Fruit fly (Drosophila melanogaster): ENCODE measurements around the gene CG3857.
A peak's percentile ranks its signal among the peaks of the same experiment; 100 is the strongest.

CG3857 gene

DNA sequence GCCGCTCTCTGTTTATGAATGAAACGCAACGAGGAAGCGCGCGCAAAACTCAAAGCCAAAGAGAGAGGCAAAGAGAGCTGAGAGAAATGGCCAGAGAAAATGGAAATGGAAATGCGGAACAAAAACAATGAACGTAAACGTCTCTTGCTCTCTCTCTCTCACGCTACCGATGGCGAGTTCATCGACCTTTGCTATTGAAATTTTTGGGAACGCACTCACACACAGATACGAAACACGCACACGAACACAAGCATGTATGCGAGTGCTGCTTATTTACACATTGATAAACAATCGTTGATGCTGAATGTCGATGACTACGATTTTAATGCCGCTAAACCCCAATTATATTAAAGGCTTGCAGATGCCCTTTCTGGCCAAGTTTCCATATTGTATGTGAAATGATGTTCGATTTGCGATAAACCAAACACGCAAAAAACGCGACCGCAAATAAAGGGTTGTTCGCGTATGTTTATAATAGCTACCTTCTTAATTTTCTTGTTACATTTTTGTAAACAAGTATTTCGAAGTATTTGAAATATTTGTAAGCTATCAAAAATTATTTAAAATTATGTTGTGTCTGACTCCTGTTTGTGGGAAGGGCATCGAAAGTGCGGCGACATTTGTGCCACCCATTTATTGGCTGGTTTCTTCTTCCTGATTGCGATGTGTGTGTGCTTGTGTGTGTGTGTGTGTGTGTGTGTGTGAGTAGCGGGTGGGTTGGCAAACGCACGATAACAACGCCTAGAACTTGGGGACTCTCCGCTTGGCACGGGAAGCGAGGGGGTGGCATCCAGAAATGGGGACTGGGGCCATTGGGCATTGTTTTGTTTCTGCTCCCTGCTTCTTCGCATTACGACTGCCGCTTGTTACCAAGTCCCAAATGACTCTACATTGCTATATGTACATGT, 3.8 kb upstream of the CG3857 start (continued):
- TF ChIP-seq tna (GFP tag; IDR thresholded peaks at IDR 0.05; ENCODE audit: partially characterized antibody) = no peak
- peak; percentile 64 for TF ChIP-seq slbo (GFP tag; IDR thresholded peaks at IDR 0.05)
- no peak for TF ChIP-seq hth (optimal IDR thresholded peaks at IDR 0.05)
- no peak for TF ChIP-seq dan (GFP tag; IDR thresholded peaks at IDR 0.05)
- TF ChIP-seq pfk (GFP tag; optimal IDR thresholded peaks at IDR 0.05) = peak; percentile 15
- TF ChIP-seq Rfx (GFP tag; IDR thresholded peaks at IDR 0.05) = peak; percentile 40; the same call in 1 of the 2 replicates
- peak; percentile 53 for TF ChIP-seq en (GFP tag; optimal IDR thresholded peaks at IDR 0.05)
- TF ChIP-seq tup (GFP tag; optimal IDR thresholded peaks at IDR 0.05) = no peak
- TF ChIP-seq HHEX (GFP tag; optimal IDR thresholded peaks at IDR 0.05) = peak; percentile 49
- no peak for TF ChIP-seq rib (GFP tag; IDR thresholded peaks at IDR 0.05)
- peak; percentile 6 for TF ChIP-seq CG10462 (GFP tag; optimal IDR thresholded peaks at IDR 0.05)
- peak; percentile 61 for TF ChIP-seq lab (GFP tag; optimal IDR thresholded peaks at IDR 0.05)
- peak; percentile 63 for TF ChIP-seq CG12219 (GFP tag; optimal IDR thresholded peaks at IDR 0.05)
- TF ChIP-seq CG1603 (tag; optimal IDR thresholded peaks at IDR 0.05) = peak; percentile 62
- no peak for TF ChIP-seq CG8765 (GFP tag; IDR thresholded peaks at IDR 0.05)
- TF ChIP-seq twi (tag; optimal IDR thresholded peaks at IDR 0.05) = peak; percentile 53
- peak; percentile 39 for TF ChIP-seq CG6683 (GFP tag; optimal IDR thresholded peaks at IDR 0.05)
- no peak for TF ChIP-seq CG1024 (GFP tag; IDR thresholded peaks at IDR 0.05)
- no peak for TF ChIP-seq MESR4 (GFP tag; optimal IDR thresholded peaks at IDR 0.05)
- no peak for TF ChIP-seq stwl (tag; optimal IDR thresholded peaks at IDR 0.05)
- TF ChIP-seq Sry-δ (GFP tag; optimal IDR thresholded peaks at IDR 0.05) = peak; percentile 17
- peak; percentile 33 for TF ChIP-seq CG6854 (GFP tag; optimal IDR thresholded peaks at IDR 0.05)
- peak; percentile 86 for TF ChIP-seq CG18262 (tag; optimal IDR thresholded peaks at IDR 0.05)
- TF ChIP-seq gt (GFP tag; IDR thresholded peaks at IDR 0.05) = 0 out of 2 replicates have a peak, but pooled peaks have one; percentile 8
- TF ChIP-seq tll (GFP tag; optimal IDR thresholded peaks at IDR 0.05) = no peak
- TF ChIP-seq CG10209 (GFP tag; optimal IDR thresholded peaks at IDR 0.05) = peak; percentile 71
- peak; percentile 57 for TF ChIP-seq jing (GFP tag; optimal IDR thresholded peaks at IDR 0.05)
- peak in 1 of 3 experiments; percentile 87 for TF ChIP-seq lola (GFP tag; optimal IDR thresholded peaks at IDR 0.05)
- TF ChIP-seq CG14860 (GFP tag; IDR thresholded peaks at IDR 0.05; ENCODE audit: partially characterized antibody) = no peak
- peak; percentile 44; the same call in 1 of the 2 replicates for TF ChIP-seq klu (GFP tag; IDR thresholded peaks at IDR 0.05)
- TF ChIP-seq Pdp1 (GFP tag; optimal IDR thresholded peaks at IDR 0.05) = peak; percentile 49 to 58
- peak; percentile 41; the same call in 1 of the 3 replicates for TF ChIP-seq CG11093 (GFP tag; IDR thresholded peaks at IDR 0.05)
- no peak for TF ChIP-seq CG3838 (GFP tag; optimal IDR thresholded peaks at IDR 0.05)
- TF ChIP-seq CG1529 (GFP tag; optimal IDR thresholded peaks at IDR 0.05) = peak; percentile 74
- peak; percentile 69 for TF ChIP-seq CG33557 (GFP tag; optimal IDR thresholded peaks at IDR 0.05)
- peak; percentile 41 for TF ChIP-seq CG12942 (GFP tag; optimal IDR thresholded peaks at IDR 0.05)
- no peak for TF ChIP-seq Dip2 (GFP tag; IDR thresholded peaks at IDR 0.05)
- peak; percentile 57 for TF ChIP-seq Asciz (GFP tag; optimal IDR thresholded peaks at IDR 0.05)
- peak; percentile 73 for TF ChIP-seq nerfin-1 (tag; optimal IDR thresholded peaks at IDR 0.05)
- no peak for TF ChIP-seq tgo (GFP tag; IDR thresholded peaks at IDR 0.05)
- peak; percentile 43 for TF ChIP-seq esg (GFP tag; conservative IDR thresholded peaks at IDR 0.05)
- TF ChIP-seq Hr51 (GFP tag; optimal IDR thresholded peaks at IDR 0.05) = peak; percentile 6 to 71
- TF ChIP-seq CG8359 (GFP tag; optimal IDR thresholded peaks at IDR 0.05; ENCODE audit: borderline replicate concordance) = peak; percentile 60
- TF ChIP-seq Ptx1 (GFP tag; IDR thresholded peaks at IDR 0.05) = peak; percentile 58
- TF ChIP-seq sc (optimal IDR thresholded peaks at IDR 0.05) = no peak
- peak; percentile 77 for TF ChIP-seq sc (GFP tag; optimal IDR thresholded peaks at IDR 0.05)
- peak; percentile 5 for TF ChIP-seq caup (GFP tag; optimal IDR thresholded peaks at IDR 0.05; ENCODE audit: severe bottlenecking)

All from whole organism, embryonic.